Worm (Caenorhabditis elegans) whole organism, L2 larva: ENCODE measurements around the gene mob-1.

ENCODE experiments used
- C34F6.9 ChIP-seq: fragments of 150-350 bp; optimal IDR thresholded peaks from 2 replicates; lab custom pipeline; 2014; ENCODE audit warnings: missing biosample characterization, missing genetic modification characterization
- ama-1 ChIP-seq: fragments of 150-350 bp; optimal IDR thresholded peaks from 2 replicates; lab custom pipeline; 2018; ENCODE audit warnings: inconsistent platforms
- ceh-16 ChIP-seq: fragments of 150-350 bp; optimal IDR thresholded peaks from 2 replicates; lab custom pipeline; 2014; ENCODE audit warnings: missing biosample characterization, missing genetic modification characterization
- elt-1 ChIP-seq: fragments of 150-350 bp; optimal IDR thresholded peaks from 2 replicates; lab custom pipeline; 2014; ENCODE audit warnings: missing biosample characterization, missing genetic modification characterization
- fos-1 ChIP-seq: fragments of 150-350 bp; optimal IDR thresholded peaks from 2 replicates; lab custom pipeline; 2014; ENCODE audit warnings: missing biosample characterization, missing genetic modification characterization
- nhr-21 ChIP-seq: fragments of 150-350 bp; optimal IDR thresholded peaks from 2 replicates; lab custom pipeline; 2014; ENCODE audit warnings: missing biosample characterization, missing genetic modification characterization
- nhr-25 ChIP-seq: fragments of 150-350 bp; sonication (generic microtip); optimal IDR thresholded peaks from 3 replicates; lab custom pipeline; 2014; ENCODE audit warnings: missing biosample characterization, missing genetic modification characterization
- nhr-77 ChIP-seq: fragments of 150-350 bp; optimal IDR thresholded peaks from 2 replicates; lab custom pipeline; 2014; ENCODE audit warnings: missing biosample characterization, missing genetic modification characterization
- sem-4 ChIP-seq: fragments of 150-350 bp; optimal IDR thresholded peaks from 2 replicates; lab custom pipeline; 2014; ENCODE audit warnings: missing biosample characterization, missing genetic modification reagents, missing genetic modification characterization
- sma-9 ChIP-seq, 2 experiments: fragments of 150-350 bp in 1 of 2; sonication (generic microtip) in 1 of 2; optimal IDR thresholded peaks; 2 replicates each; lab custom pipeline; 2014 to 2016; ENCODE audit warnings: missing genetic modification characterization in 2 of 2, mild to moderate bottlenecking in 1 of 2, missing biosample characterization in 1 of 2, missing compliant biosample characterization in 1 of 2, missing genetic modification reagents in 1 of 2, moderate library complexity in 1 of 2
- ztf-1 ChIP-seq: fragments of 200-800 bp; sonication (Bioruptor generic); conservative IDR thresholded peaks from 2 replicates; pipeline ENCODE4 v1.3.6; 2022; ENCODE audit warnings: missing genetic modification characterization, missing compliant biosample characterization
- ztf-4 ChIP-seq: fragments of 150-350 bp; optimal IDR thresholded peaks from 2 replicates; lab custom pipeline; 2014; ENCODE audit warnings: missing biosample characterization, missing genetic modification characterization

The mob-1 gene

ce11 chrIV:11902832-11903231 is 42.5 kb downstream of the mob-1 start:
- TF ChIP-seq nhr-25 (tag; lab: Kevin White, UChicago) (peak; percentile 3), nhr-77 (tag; lab: Kevin White, UChicago) (no peak)

ce11 chrIV:11903676-11904075 is 43.3 kb downstream of the mob-1 start:
- TF ChIP-seq nhr-21 (tag; lab: Kevin White, UChicago) (no peak), C34F6.9 (tag; lab: Kevin White, UChicago) (no peak), ztf-1 (no peak), ceh-16 (tag; lab: Kevin White, UChicago) (peak; percentile 58), ztf-4 (tag; lab: Kevin White, UChicago) (no peak), sma-9 (GFP tag; optimal IDR thresholded peaks at IDR 0.05; lab: Kevin White, UChicago) (peak; percentile 6), sma-9 (tag; optimal IDR thresholded peaks at IDR 0.05; lab: Kevin White, UChicago) (no peak), elt-1 (tag; lab: Kevin White, UChicago) (peak; percentile 56)

- TF ChIP-seq sem-4 (tag; lab: Kevin White, UChicago) = no peak
- peak; percentile 61 for TF ChIP-seq elt-1 (tag; lab: Kevin White, UChicago)
These were observed 48.4 kb downstream of the mob-1 start for ce11 chrIV:11908733-11909132.

- TF ChIP-seq fos-1 (tag; lab: Kevin White, UChicago) (peak; percentile 43), ama-1 (lab: Kevin White, UChicago) (no peak)
- TF ChIP-seq, all 48 proteins: peak for 1
These were observed 51.4 kb downstream of the mob-1 start, which contains the start of gene VZK822L.2 for ce11 chrIV:11911723-11912122. VZK822L.2 (plus strand) TSS chrIV:11912023.
